Fruit fly (Drosophila melanogaster): ENCODE measurements around the gene Nop56.

The Nop56 gene

DNA sequence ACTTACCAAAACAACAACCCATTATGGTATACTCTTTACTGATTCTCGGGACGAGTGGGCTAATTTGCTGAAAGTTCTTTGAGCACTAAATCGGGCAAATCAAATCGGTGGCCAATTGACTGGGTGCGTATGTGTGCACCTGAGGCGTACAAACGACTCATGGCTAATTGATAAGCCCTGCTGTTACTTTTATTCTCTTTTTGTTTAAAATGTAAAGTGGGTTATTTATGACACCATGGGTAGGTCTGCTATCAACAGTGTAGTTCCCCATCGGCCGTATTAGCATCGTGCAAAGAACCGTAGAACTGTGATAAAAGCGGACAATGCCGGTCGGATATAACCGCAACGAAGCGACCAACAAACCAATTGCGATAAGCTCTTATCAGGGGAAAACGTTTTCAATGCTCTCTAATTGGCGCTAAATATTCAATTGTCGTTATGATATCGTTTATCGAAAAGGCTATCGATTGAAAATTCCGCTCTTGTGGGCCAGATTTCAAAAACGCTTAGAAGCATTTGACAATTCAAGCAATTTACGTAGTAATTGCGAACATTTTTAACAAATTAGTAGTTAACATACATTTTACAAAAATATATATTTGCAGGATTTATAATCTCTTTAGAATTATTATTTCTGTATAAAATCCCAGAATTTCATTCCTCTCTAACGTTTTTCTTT is 26.5 kb upstream of the Nop56 start, which contains the start of gene CG34288 (continued):
- peak; percentile 38 for TF ChIP-seq dmrt99B (tag; optimal IDR thresholded peaks at IDR 0.05)
- peak; percentile 44; the same call in 1 of the 2 replicates for TF ChIP-seq al (GFP tag; IDR thresholded peaks at IDR 0.05)
- TF ChIP-seq NC2β (GFP tag; optimal IDR thresholded peaks at IDR 0.05): no peak
- TF ChIP-seq gsb-n (tag; optimal IDR thresholded peaks at IDR 0.05): no peak
- peak; percentile 1 for TF ChIP-seq slp2 (GFP tag; optimal IDR thresholded peaks at IDR 0.05)
- peak; percentile 41; the same call in 1 of the 2 replicates for TF ChIP-seq Xrp1 (GFP tag; IDR thresholded peaks at IDR 0.05)
- no peak for TF ChIP-seq luna (GFP tag; optimal IDR thresholded peaks at IDR 0.05)
- peak in 1 of 2 experiments; percentile 21 for TF ChIP-seq dpn (GFP tag; optimal IDR thresholded peaks at IDR 0.05)
- TF ChIP-seq emc (GFP tag; optimal IDR thresholded peaks at IDR 0.05): no peak
- TF ChIP-seq Sox100B (GFP tag; optimal IDR thresholded peaks at IDR 0.05): no peak
- peak; percentile 11 for TF ChIP-seq Hey (tag; optimal IDR thresholded peaks at IDR 0.05)
- peak; percentile 32 for TF ChIP-seq onecut (GFP tag; IDR thresholded peaks at IDR 0.05)
- TF ChIP-seq wek (GFP tag; optimal IDR thresholded peaks at IDR 0.05): no peak
- TF ChIP-seq Lhr (GFP tag; optimal IDR thresholded peaks at IDR 0.05): no peak
- 0 out of 2 replicates have a peak, but pooled peaks have one; percentile 19 for TF ChIP-seq ara (GFP tag; IDR thresholded peaks at IDR 0.05)
- peak; percentile 25; the same call in 1 of the 3 replicates for TF ChIP-seq CG6791 (GFP tag; IDR thresholded peaks at IDR 0.05; ENCODE audit: partially characterized antibody)
- peak; percentile 73 for TF ChIP-seq NFAT (GFP tag; IDR thresholded peaks at IDR 0.05)
- peak in 1 of 2 experiments; percentile 47 for TF ChIP-seq Hr51 (GFP tag; optimal IDR thresholded peaks at IDR 0.05)
- no peak for TF ChIP-seq fd3F (GFP tag; optimal IDR thresholded peaks at IDR 0.05)
- TF ChIP-seq Taf1 (GFP tag; IDR thresholded peaks at IDR 0.05): peak; percentile 51; the same call in 1 of the 2 replicates
- TF ChIP-seq seq (GFP tag; IDR thresholded peaks at IDR 0.05): no peak
- TF ChIP-seq CG7556 (GFP tag; optimal IDR thresholded peaks at IDR 0.05): peak; percentile 51
- 0 out of 3 replicates have a peak, but pooled peaks have one; percentile 7 for TF ChIP-seq so (GFP tag; IDR thresholded peaks at IDR 0.05)
- no peak for TF ChIP-seq D19B (GFP tag; optimal IDR thresholded peaks at IDR 0.05)
- no peak for TF ChIP-seq prd (optimal IDR thresholded peaks at IDR 0.05)
- TF ChIP-seq prd (GFP tag; IDR thresholded peaks at IDR 0.05): peak; percentile 47
- TF ChIP-seq MESR4 (GFP tag; optimal IDR thresholded peaks at IDR 0.05): no peak
- no peak for TF ChIP-seq CG11695 (GFP tag; IDR thresholded peaks at IDR 0.05)
- TF ChIP-seq otp (GFP tag; IDR thresholded peaks at IDR 0.05): peak; percentile 77
- peak; percentile 99 for TF ChIP-seq exex (tag; optimal IDR thresholded peaks at IDR 0.05)
- TF ChIP-seq CG9437 (GFP tag; optimal IDR thresholded peaks at IDR 0.05): no peak
- peak; percentile 82 for TF ChIP-seq slbo (GFP tag; IDR thresholded peaks at IDR 0.05)
- no peak for TF ChIP-seq ind (GFP tag; optimal IDR thresholded peaks at IDR 0.05)
- peak; percentile 68 for TF ChIP-seq Antp (GFP tag; optimal IDR thresholded peaks at IDR 0.05)
- TF ChIP-seq Awh (GFP tag; IDR thresholded peaks at IDR 0.05): 0 out of 2 replicates have a peak, but pooled peaks have one; percentile 32
- TF ChIP-seq bsh (GFP tag; optimal IDR thresholded peaks at IDR 0.05): no peak
- TF ChIP-seq Atf6 (GFP tag; IDR thresholded peaks at IDR 0.05): peak; percentile 68; the same call in 1 of the 2 replicates
- TF ChIP-seq shn (GFP tag; optimal IDR thresholded peaks at IDR 0.05): peak; percentile 26
- no peak for TF ChIP-seq CG6683 (GFP tag; optimal IDR thresholded peaks at IDR 0.05)
- no peak for TF ChIP-seq CG7963 (GFP tag; IDR thresholded peaks at IDR 0.05; ENCODE audit: partially characterized antibody)
- TF ChIP-seq row (GFP tag; IDR thresholded peaks at IDR 0.05): peak; percentile 93
- TF ChIP-seq ci (GFP tag; IDR thresholded peaks at IDR 0.05): peak; percentile 56; the same call in 2 of the 3 replicates
- no peak for TF ChIP-seq stwl (tag; optimal IDR thresholded peaks at IDR 0.05)
- TF ChIP-seq CG11085 (GFP tag; IDR thresholded peaks at IDR 0.05): peak; percentile 63
- TF ChIP-seq Scr (GFP tag; IDR thresholded peaks at IDR 0.05; ENCODE audit: partially characterized antibody): peak; percentile 26; the same call in 1 of the 2 replicates
- 0 out of 3 replicates have a peak, but pooled peaks have one; percentile 29 for TF ChIP-seq CG2199 (GFP tag; IDR thresholded peaks at IDR 0.05)
- no peak for TF ChIP-seq CG3726 (GFP tag; IDR thresholded peaks at IDR 0.05)
- no peak for TF ChIP-seq peb (GFP tag; IDR thresholded peaks at IDR 0.05)
- TF ChIP-seq CG14441 (GFP tag; IDR thresholded peaks at IDR 0.05): peak; percentile 55
- no peak for TF ChIP-seq Hr39 (optimal IDR thresholded peaks at IDR 0.05)

Data from whole organism, embryonic.